Worm (Caenorhabditis elegans) whole organism, L4 larva: ENCODE measurements around the gene srj-22.

Experiments used
- aly-2 ChIP-seq: sonication (generic microtip); optimal IDR thresholded peaks from 2 replicates; lab custom pipeline; 2018; ENCODE audit warnings: missing biosample characterization, missing genetic modification characterization
- ceh-20 ChIP-seq: fragments of 200-800 bp; sonication (Bioruptor generic); IDR thresholded peaks from 2 replicates; pipeline ENCODE4 v1.3.6; 2022; ENCODE audit warnings: missing genetic modification reagents, missing genetic modification characterization, missing compliant biosample characterization
- daf-16 ChIP-seq, 3 experiments: sonication (generic microtip); optimal IDR thresholded peaks; 2 replicates each; lab custom pipeline; 2016 to 2017; ENCODE audit warnings: missing genetic modification characterization in 3 of 3, missing genetic modification reagents in 3 of 3, mild to moderate bottlenecking in 2 of 3, missing compliant biosample characterization in 2 of 3, missing biosample characterization in 1 of 3, moderate library complexity in 1 of 3
- hif-1 ChIP-seq, 2 experiments: sonication (generic microtip); optimal IDR thresholded peaks; 2 replicates each; lab custom pipeline; 2016 to 2017; ENCODE audit warnings: missing compliant biosample characterization in 2 of 2, missing genetic modification characterization in 2 of 2, missing genetic modification reagents in 2 of 2, missing genotype in 2 of 2, mild to moderate bottlenecking in 1 of 2
- mdl-1 ChIP-seq, 2 experiments: fragments of 150-350 bp in 1 of 2; sonication (generic microtip) in 1 of 2; optimal IDR thresholded peaks; 2 replicates each; lab custom pipeline; 2014 to 2017; ENCODE audit warnings: missing biosample characterization in 2 of 2, missing genetic modification characterization in 2 of 2
- tra-1 ChIP-seq: fragments of 200-800 bp; sonication (Bioruptor generic); IDR thresholded peaks from 2 replicates; pipeline ENCODE4 v1.3.6; 2022; ENCODE audit warnings: missing genetic modification reagents, missing genetic modification characterization, missing compliant biosample characterization
- zag-1 ChIP-seq: fragments of 150-350 bp; optimal IDR thresholded peaks from 2 replicates; lab custom pipeline; 2014; ENCODE audit warnings: missing biosample characterization, missing genetic modification characterization
- zip-2 ChIP-seq: fragments of 150-350 bp; optimal IDR thresholded peaks from 2 replicates; lab custom pipeline; 2014; ENCODE audit warnings: missing biosample characterization, missing genetic modification characterization

srj-22 gene

ce11 chrV:10693749-10694148 lies 49.8 kb downstream of the srj-22 start (continued):
- peak in 1 of 2 experiments; percentile 0 for TF ChIP-seq hif-1 (tag; optimal IDR thresholded peaks at IDR 0.05; lab: Kevin White, UChicago)
- TF ChIP-seq zip-2 (tag; lab: Kevin White, UChicago), result no peak
- TF ChIP-seq ceh-20 (GFP tag; lab: Robert Waterston, UW), result 0 out of 2 replicates have a peak, but pooled peaks have one; percentile 29
- TF ChIP-seq tra-1 (GFP tag; lab: Robert Waterston, UW), result peak; percentile 80
- TF ChIP-seq zag-1 (tag; lab: Kevin White, UChicago), result no peak
- TF ChIP-seq daf-16 (GFP tag; optimal IDR thresholded peaks at IDR 0.05; lab: Kevin White, UChicago), result peak in 1 of 2 experiments; percentile 35
- TF ChIP-seq daf-16 (tag; optimal IDR thresholded peaks at IDR 0.05; lab: Kevin White, UChicago), result peak; percentile 96
- TF ChIP-seq mdl-1 (tag; optimal IDR thresholded peaks at IDR 0.05; lab: Kevin White, UChicago), result peak in 1 of 2 experiments; percentile 72
- no peak for TF ChIP-seq aly-2 (tag; lab: Kevin White, UChicago)
